Worm (Caenorhabditis elegans) whole organism, late embryonic: ENCODE results near the gene col-40.

Experiments used
- ama-1 ChIP-seq: fragments of 150-350 bp; optimal IDR thresholded peaks from 2 replicates; lab custom pipeline; 2014
- dmd-4 ChIP-seq: sonication (generic microtip); optimal IDR thresholded peaks from 2 replicates; lab custom pipeline; 2016; ENCODE audit warnings: borderline replicate concordance, missing genetic modification characterization, missing compliant biosample characterization
- fkh-10 ChIP-seq: fragments of 150-350 bp; optimal IDR thresholded peaks from 2 replicates; lab custom pipeline; 2014; ENCODE audit warnings: missing biosample characterization, missing genetic modification reagents, missing genetic modification characterization
- hlh-13 ChIP-seq: fragments of 200-800 bp; sonication (Bioruptor generic); optimal IDR thresholded peaks from 2 replicates; lab custom pipeline; 2018; ENCODE audit warnings: mild to moderate bottlenecking, missing genetic modification characterization, missing compliant biosample characterization
- nhr-11 ChIP-seq: fragments of 150-350 bp; optimal IDR thresholded peaks from 2 replicates; lab custom pipeline; 2014; ENCODE audit warnings: missing biosample characterization, missing genetic modification characterization
- pha-4 ChIP-seq: fragments of 150-350 bp; optimal IDR thresholded peaks from 2 replicates; lab custom pipeline; 2018; ENCODE audit warnings: missing biosample characterization, missing genetic modification reagents, missing genetic modification characterization
- tbx-2 ChIP-seq: sonication (generic microtip); optimal IDR thresholded peaks from 2 replicates; lab custom pipeline; 2016; ENCODE audit warnings: missing genetic modification characterization, missing compliant biosample characterization
- tbx-7 ChIP-seq: sonication (generic microtip); optimal IDR thresholded peaks from 2 replicates; lab custom pipeline; 2016; ENCODE audit warnings: missing genotype, missing genetic modification characterization, missing compliant biosample characterization

DNA sequence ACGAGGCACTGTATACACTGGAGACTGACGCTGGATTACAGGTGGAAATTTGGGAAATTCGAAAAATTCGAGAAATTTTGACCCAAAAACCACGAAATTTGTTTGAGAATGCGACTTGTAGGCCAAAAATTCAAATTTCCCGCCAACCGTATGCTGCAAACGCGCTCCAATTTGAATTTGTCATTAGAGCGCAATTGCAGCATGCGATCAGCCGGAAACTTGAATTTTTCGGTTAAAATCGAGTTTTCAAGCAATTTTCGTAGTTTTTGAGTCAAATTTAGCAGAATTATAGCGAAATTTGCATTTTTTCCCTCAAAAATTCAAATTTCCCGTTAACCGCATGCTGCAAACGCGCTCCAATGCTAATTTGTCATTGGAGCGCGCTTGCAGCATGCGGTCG lies 23.5 kb upstream of the col-40 start:
- TF ChIP-seq fkh-10 (GFP tag; lab: Kevin White, UChicago), result no peak
- TF ChIP-seq tbx-2 (tag; lab: Kevin White, UChicago), result no peak
- TF ChIP-seq dmd-4, result no peak
- TF ChIP-seq ama-1 (lab: Kevin White, UChicago), result no peak
- no peak for TF ChIP-seq nhr-11 (tag; lab: Kevin White, UChicago)
- no peak for TF ChIP-seq tbx-7 (tag; lab: Kevin White, UChicago)
- TF ChIP-seq hlh-13 (GFP tag; lab: Kevin White, UChicago), result no peak
- no peak for TF ChIP-seq pha-4 (tag; lab: Kevin White, UChicago)
